Worm (Caenorhabditis elegans) whole organism, late embryonic: ENCODE measurements around the gene deb-1.

Experiments used
- C08G9.2 ChIP-seq: sonication (generic microtip); optimal IDR thresholded peaks from 2 replicates; lab custom pipeline; 2016; ENCODE audit warnings: mild to moderate bottlenecking, missing genetic modification characterization, moderate library complexity, missing compliant biosample characterization
- K02D7.2 ChIP-seq: sonication (generic microtip); optimal IDR thresholded peaks from 2 replicates; lab custom pipeline; 2017; ENCODE audit warnings: mild to moderate bottlenecking, missing genetic modification characterization, missing compliant biosample characterization
- K09A11.1 ChIP-seq: sonication (generic microtip); optimal IDR thresholded peaks from 2 replicates; lab custom pipeline; 2017; ENCODE audit warnings: antibody characterized with exemption, mild to moderate bottlenecking, missing genetic modification characterization, missing compliant biosample characterization; ENCODE audit not compliant: insufficient read depth
- ahr-1 ChIP-seq: sonication (generic microtip); optimal IDR thresholded peaks from 2 replicates; lab custom pipeline; 2016; ENCODE audit warnings: missing genetic modification characterization, missing compliant biosample characterization
- ama-1 ChIP-seq: fragments of 150-350 bp; optimal IDR thresholded peaks from 2 replicates; lab custom pipeline; 2014
- ceh-14 ChIP-seq: sonication (generic microtip); optimal IDR thresholded peaks from 2 replicates; lab custom pipeline; 2016; ENCODE audit warnings: missing genotype, missing genetic modification characterization, missing compliant biosample characterization
- ceh-19 ChIP-seq: fragments of 200-800 bp; sonication (Bioruptor generic); optimal IDR thresholded peaks from 2 replicates; lab custom pipeline; 2018; ENCODE audit warnings: mild to moderate bottlenecking, missing genetic modification characterization, missing compliant biosample characterization
- ceh-24 ChIP-seq: sonication (generic microtip); optimal IDR thresholded peaks from 2 replicates; lab custom pipeline; 2016; ENCODE audit warnings: mild to moderate bottlenecking, missing genetic modification characterization, missing compliant biosample characterization
- ceh-45 ChIP-seq: fragments of 200-800 bp; sonication (Bioruptor generic); IDR thresholded peaks from 2 replicates; pipeline ENCODE4 v1.3.6; 2022; ENCODE audit warnings: missing genetic modification reagents, missing genetic modification characterization, missing compliant biosample characterization
- ceh-48 ChIP-seq: sonication (generic microtip); optimal IDR thresholded peaks from 2 replicates; lab custom pipeline; 2016; ENCODE audit warnings: missing genetic modification characterization, inconsistent platforms, missing compliant biosample characterization
- ceh-6 ChIP-seq: fragments of 200-800 bp; sonication (Bioruptor generic); optimal IDR thresholded peaks from 2 replicates; lab custom pipeline; 2018; ENCODE audit warnings: mild to moderate bottlenecking, missing genetic modification characterization, missing compliant biosample characterization
- che-1 ChIP-seq: sonication (generic microtip); optimal IDR thresholded peaks from 2 replicates; lab custom pipeline; 2016; ENCODE audit warnings: mild to moderate bottlenecking, missing genetic modification characterization, missing compliant biosample characterization
- dve-1 ChIP-seq: sonication (generic microtip); optimal IDR thresholded peaks from 2 replicates; lab custom pipeline; 2017; ENCODE audit warnings: antibody characterized with exemption, mild to moderate bottlenecking, missing genetic modification characterization, missing compliant biosample characterization
- ets-4 ChIP-seq: sonication (generic microtip); optimal IDR thresholded peaks from 2 replicates; lab custom pipeline; 2016; ENCODE audit warnings: missing genetic modification characterization, missing compliant biosample characterization
- fkh-10 ChIP-seq: fragments of 150-350 bp; optimal IDR thresholded peaks from 2 replicates; lab custom pipeline; 2014; ENCODE audit warnings: missing biosample characterization, missing genetic modification reagents, missing genetic modification characterization
- hlh-15 ChIP-seq: sonication (generic microtip); optimal IDR thresholded peaks from 2 replicates; lab custom pipeline; 2016; ENCODE audit warnings: missing genetic modification characterization, missing compliant biosample characterization
- hlh-6 ChIP-seq: sonication (generic microtip); optimal IDR thresholded peaks from 2 replicates; lab custom pipeline; 2016; ENCODE audit warnings: missing genotype, missing genetic modification characterization, missing compliant biosample characterization
- lin-11 ChIP-seq: fragments of 200-800 bp; sonication (Bioruptor generic); optimal IDR thresholded peaks from 2 replicates; lab custom pipeline; 2018; ENCODE audit warnings: mild to moderate bottlenecking, missing genetic modification characterization, missing compliant biosample characterization
- npax-4 ChIP-seq: sonication (generic microtip); optimal IDR thresholded peaks from 2 replicates; lab custom pipeline; 2016; ENCODE audit warnings: missing genetic modification characterization, missing compliant biosample characterization
- odd-2 ChIP-seq: sonication (generic microtip); optimal IDR thresholded peaks from 2 replicates; lab custom pipeline; 2017; ENCODE audit warnings: antibody characterized with exemption, mild to moderate bottlenecking, missing genetic modification characterization, missing compliant biosample characterization
- pha-2 ChIP-seq: sonication (generic microtip); optimal IDR thresholded peaks from 2 replicates; lab custom pipeline; 2017; ENCODE audit warnings: mild to moderate bottlenecking, missing genetic modification characterization, missing compliant biosample characterization
- pha-4 ChIP-seq: fragments of 150-350 bp; optimal IDR thresholded peaks from 2 replicates; lab custom pipeline; 2018; ENCODE audit warnings: missing biosample characterization, missing genetic modification reagents, missing genetic modification characterization
- pqm-1 ChIP-seq: sonication (generic microtip); optimal IDR thresholded peaks from 2 replicates; lab custom pipeline; 2016; ENCODE audit warnings: missing genetic modification characterization, missing compliant biosample characterization
- pros-1 ChIP-seq: fragments of 150-350 bp; optimal IDR thresholded peaks from 2 replicates; lab custom pipeline; 2014; ENCODE audit warnings: missing biosample characterization, missing genetic modification reagents, missing genetic modification characterization
- rnt-1 ChIP-seq: sonication (generic microtip); optimal IDR thresholded peaks from 2 replicates; lab custom pipeline; 2016; ENCODE audit warnings: missing genetic modification characterization, missing compliant biosample characterization
- syd-9 ChIP-seq: sonication (generic microtip); optimal IDR thresholded peaks from 2 replicates; lab custom pipeline; 2016; ENCODE audit warnings: mild to moderate bottlenecking, missing genetic modification characterization, moderate library complexity, missing compliant biosample characterization
- tbx-2 ChIP-seq: sonication (generic microtip); optimal IDR thresholded peaks from 2 replicates; lab custom pipeline; 2016; ENCODE audit warnings: missing genetic modification characterization, missing compliant biosample characterization
- ttx-3 ChIP-seq: sonication (generic microtip); optimal IDR thresholded peaks from 2 replicates; lab custom pipeline; 2016; ENCODE audit warnings: missing genetic modification reagents, missing genetic modification characterization, missing compliant biosample characterization
- unc-42 ChIP-seq: sonication (generic microtip); optimal IDR thresholded peaks from 2 replicates; lab custom pipeline; 2016; ENCODE audit warnings: missing genotype, missing genetic modification characterization, missing compliant biosample characterization
- unc-55 ChIP-seq: sonication (generic microtip); optimal IDR thresholded peaks from 2 replicates; lab custom pipeline; 2017; ENCODE audit warnings: missing biosample characterization, missing genetic modification reagents, missing genetic modification characterization
- zip-5 ChIP-seq: sonication (generic microtip); optimal IDR thresholded peaks from 2 replicates; lab custom pipeline; 2016; ENCODE audit warnings: missing genetic modification characterization, missing compliant biosample characterization

Gene deb-1

ce11 chrIV:7062697-7063096 is 31.4 kb downstream of the deb-1 start:
- TF ChIP-seq ceh-14 (tag; lab: Kevin White, UChicago) (no peak), npax-4 (tag; lab: Kevin White, UChicago) (no peak), odd-2 (no peak), ceh-48 (tag; lab: Kevin White, UChicago) (no peak), pros-1 (no peak)

ce11 chrIV:7057677-7058076 is 36.4 kb downstream of the deb-1 start, which contains the start of gene srx-50:
TSS of gene srx-50 (plus strand) at chrIV:7057977.
- TF ChIP-seq ceh-14 (tag; lab: Kevin White, UChicago): no peak
- no peak for TF ChIP-seq tbx-2 (tag; lab: Kevin White, UChicago)
- TF ChIP-seq ceh-19 (GFP tag; lab: Kevin White, UChicago): no peak
- TF ChIP-seq fkh-10 (GFP tag; lab: Kevin White, UChicago): no peak

ce11 chrIV:7052135-7052534 is 41.9 kb downstream of the deb-1 start:
- no peak for TF ChIP-seq ama-1 (lab: Kevin White, UChicago)
- TF ChIP-seq unc-42 (tag; lab: Kevin White, UChicago): no peak
- no peak for TF ChIP-seq pha-2 (tag; lab: Kevin White, UChicago)
- TF ChIP-seq ets-4 (tag; lab: Kevin White, UChicago): no peak
- TF ChIP-seq pros-1: no peak
- TF ChIP-seq K09A11.1: no peak
- no peak for TF ChIP-seq ceh-6 (GFP tag; lab: Kevin White, UChicago)
- no peak for TF ChIP-seq dve-1 (tag; lab: Kevin White, UChicago)
- TF ChIP-seq ceh-24 (tag; lab: Kevin White, UChicago): no peak
- TF ChIP-seq pqm-1 (tag; lab: Kevin White, UChicago): no peak
- no peak for TF ChIP-seq pha-4 (tag; lab: Kevin White, UChicago)
- TF ChIP-seq unc-55 (GFP tag; lab: Kevin White, UChicago): no peak
- TF ChIP-seq ahr-1 (tag; lab: Kevin White, UChicago): no peak
- TF ChIP-seq hlh-15 (tag; lab: Kevin White, UChicago): no peak
- TF ChIP-seq syd-9 (tag; lab: Kevin White, UChicago): no peak
- no peak for TF ChIP-seq K02D7.2 (tag; lab: Kevin White, UChicago)
- no peak for TF ChIP-seq zip-5 (tag; lab: Kevin White, UChicago)
- TF ChIP-seq che-1 (tag; lab: Kevin White, UChicago): no peak
- TF ChIP-seq ttx-3 (tag; lab: Kevin White, UChicago): no peak
- no peak for TF ChIP-seq hlh-6 (tag; lab: Kevin White, UChicago)

- no peak for TF ChIP-seq ceh-14 (tag; lab: Kevin White, UChicago)
Observed at ce11 chrIV:7051515-7051914, 42.6 kb downstream of the deb-1 start.

ce11 chrIV:7049672-7050206 is 44.3 kb downstream of the deb-1 start, which contains the start of gene nhr-105:
TSS of gene nhr-105 (plus strand) at chrIV:7050156.
- TF ChIP-seq ceh-48 (tag; lab: Kevin White, UChicago): no peak
- no peak for TF ChIP-seq lin-11 (tag; lab: Kevin White, UChicago)
- no peak for TF ChIP-seq hlh-6 (tag; lab: Kevin White, UChicago)
- no peak for TF ChIP-seq pqm-1 (tag; lab: Kevin White, UChicago)
- no peak for TF ChIP-seq rnt-1 (tag; lab: Kevin White, UChicago)
- TF ChIP-seq fkh-10 (GFP tag; lab: Kevin White, UChicago): no peak
- TF ChIP-seq ceh-14 (tag; lab: Kevin White, UChicago): no peak
- no peak for TF ChIP-seq ceh-45 (GFP tag; lab: Robert Waterston, UW)
- no peak for TF ChIP-seq C08G9.2 (tag; lab: Kevin White, UChicago)
- TF ChIP-seq, all 69 proteins: peak for 0
